Worm (Caenorhabditis elegans) whole organism, mixed stage, embryonic: ENCODE measurements around the gene fbxa-19.

Experiments
- M03D4.4 ChIP-seq: sonication (generic microtip); optimal IDR thresholded peaks from 2 replicates; lab custom pipeline; 2017; ENCODE audit warnings: mild to moderate bottlenecking, missing genetic modification characterization, missing compliant biosample characterization
- bed-3 ChIP-seq: fragments of 200-800 bp; sonication (Bioruptor generic); optimal IDR thresholded peaks from 3 replicates; lab custom pipeline; 2018; ENCODE audit warnings: mild to moderate bottlenecking, missing genetic modification characterization, moderate library complexity, missing compliant biosample characterization
- blmp-1 ChIP-seq: fragments of 150-350 bp; optimal IDR thresholded peaks from 2 replicates; lab custom pipeline; 2014; ENCODE audit warnings: missing biosample characterization, missing genetic modification characterization
- ceh-39 ChIP-seq: fragments of 150-350 bp; optimal IDR thresholded peaks from 2 replicates; lab custom pipeline; 2014; ENCODE audit warnings: missing biosample characterization, missing genetic modification characterization
- ceh-43 ChIP-seq: fragments of 200-800 bp; sonication (Bioruptor generic); optimal IDR thresholded peaks from 2 replicates; lab custom pipeline; 2018; ENCODE audit warnings: mild to moderate bottlenecking, missing genetic modification characterization, moderate library complexity, missing compliant biosample characterization
- ceh-83 ChIP-seq: fragments of 200-800 bp; sonication (Bioruptor generic); optimal IDR thresholded peaks from 2 replicates; lab custom pipeline; 2018; ENCODE audit warnings: mild to moderate bottlenecking, missing genetic modification characterization, missing compliant biosample characterization
- ces-1 ChIP-seq: fragments of 150-350 bp; optimal IDR thresholded peaks from 2 replicates; lab custom pipeline; 2014; ENCODE audit warnings: missing biosample characterization, missing genetic modification reagents, missing genetic modification characterization
- cnd-1 ChIP-seq: fragments of 200-800 bp; sonication (Bioruptor generic); optimal IDR thresholded peaks from 2 replicates; lab custom pipeline; 2018; ENCODE audit warnings: mild to moderate bottlenecking, missing genetic modification characterization, missing compliant biosample characterization
- drap-1 ChIP-seq: fragments of 200-800 bp; sonication (Bioruptor generic); optimal IDR thresholded peaks from 3 replicates; lab custom pipeline; 2018; ENCODE audit warnings: mild to moderate bottlenecking, missing genetic modification characterization, missing compliant biosample characterization
- elt-1 ChIP-seq: sonication (generic microtip); optimal IDR thresholded peaks from 2 replicates; lab custom pipeline; 2017; ENCODE audit warnings: missing genetic modification characterization, mild to moderate bottlenecking, missing compliant biosample characterization, antibody characterized with exemption, moderate library complexity, borderline replicate concordance; ENCODE audit not compliant: insufficient read depth
- elt-3 ChIP-seq: fragments of 150-350 bp; optimal IDR thresholded peaks from 2 replicates; lab custom pipeline; 2014; ENCODE audit warnings: missing biosample characterization, missing genetic modification characterization
- flh-1 ChIP-seq: fragments of 200-800 bp; sonication (Bioruptor generic); optimal IDR thresholded peaks from 2 replicates; lab custom pipeline; 2018; ENCODE audit warnings: mild to moderate bottlenecking, missing genetic modification characterization, moderate library complexity, missing compliant biosample characterization
- ham-2 ChIP-seq: fragments of 200-800 bp; sonication (Bioruptor generic); optimal IDR thresholded peaks from 2 replicates; lab custom pipeline; 2018; ENCODE audit warnings: mild to moderate bottlenecking, missing genetic modification characterization, missing compliant biosample characterization
- hlh-1 ChIP-seq: fragments of 150-350 bp; optimal IDR thresholded peaks from 2 replicates; lab custom pipeline; 2014; ENCODE audit warnings: missing biosample characterization, missing genetic modification reagents, missing genetic modification characterization
- lin-13 ChIP-seq: fragments of 150-350 bp; optimal IDR thresholded peaks from 2 replicates; lab custom pipeline; 2014; ENCODE audit warnings: missing biosample characterization, missing genetic modification characterization
- lin-32 ChIP-seq: fragments of 200-800 bp; sonication (Bioruptor generic); optimal IDR thresholded peaks from 2 replicates; lab custom pipeline; 2018; ENCODE audit warnings: mild to moderate bottlenecking, missing genetic modification characterization, missing compliant biosample characterization
- lsy-2 ChIP-seq: fragments of 150-350 bp; optimal IDR thresholded peaks from 2 replicates; lab custom pipeline; 2014; ENCODE audit warnings: missing biosample characterization, missing genetic modification characterization
- mab-5 ChIP-seq: fragments of 150-350 bp; optimal IDR thresholded peaks from 2 replicates; lab custom pipeline; 2014; ENCODE audit warnings: missing biosample characterization, missing genetic modification characterization
- mep-1 ChIP-seq: fragments of 150-350 bp; optimal IDR thresholded peaks from 2 replicates; lab custom pipeline; 2017; ENCODE audit warnings: missing biosample characterization, missing genetic modification reagents, missing genetic modification characterization, inconsistent platforms
- mls-2 ChIP-seq: sonication (generic microtip); optimal IDR thresholded peaks from 2 replicates; lab custom pipeline; 2016; ENCODE audit warnings: mild to moderate bottlenecking, missing genetic modification characterization, moderate library complexity, missing compliant biosample characterization
- nhr-12 ChIP-seq: fragments of 150-350 bp; optimal IDR thresholded peaks from 2 replicates; lab custom pipeline; 2014; ENCODE audit warnings: missing biosample characterization, missing genetic modification characterization
- nhr-2 ChIP-seq: fragments of 150-350 bp; optimal IDR thresholded peaks from 2 replicates; lab custom pipeline; 2014; ENCODE audit warnings: missing biosample characterization, missing genetic modification characterization
- nhr-237 ChIP-seq: fragments of 150-350 bp; optimal IDR thresholded peaks from 2 replicates; lab custom pipeline; 2014; ENCODE audit warnings: missing biosample characterization, missing genetic modification characterization
- nhr-28 ChIP-seq: fragments of 150-350 bp; optimal IDR thresholded peaks from 2 replicates; lab custom pipeline; 2014; ENCODE audit warnings: missing biosample characterization, missing genetic modification characterization
- nhr-76 ChIP-seq: sonication (generic microtip); optimal IDR thresholded peaks from 2 replicates; lab custom pipeline; 2017; ENCODE audit warnings: missing biosample characterization, missing genetic modification characterization
- pha-4 ChIP-seq: fragments of 150-350 bp; optimal IDR thresholded peaks from 2 replicates; lab custom pipeline; 2018; ENCODE audit warnings: missing biosample characterization, missing genetic modification reagents, missing genetic modification characterization
- sem-2 ChIP-seq: fragments of 200-800 bp; sonication (Bioruptor generic); optimal IDR thresholded peaks from 2 replicates; lab custom pipeline; 2018; ENCODE audit warnings: mild to moderate bottlenecking, missing genetic modification characterization, missing compliant biosample characterization
- snpc-4 ChIP-seq: fragments of 150-350 bp; optimal IDR thresholded peaks from 2 replicates; lab custom pipeline; 2014; ENCODE audit warnings: missing biosample characterization, missing genetic modification characterization
- sptf-1 ChIP-seq: sonication (generic microtip); optimal IDR thresholded peaks from 2 replicates; lab custom pipeline; 2017; ENCODE audit warnings: mild to moderate bottlenecking, missing genetic modification characterization, moderate library complexity, missing compliant biosample characterization
- tbx-8 ChIP-seq: fragments of 200-800 bp; sonication (Bioruptor generic); optimal IDR thresholded peaks from 2 replicates; lab custom pipeline; 2018; ENCODE audit warnings: mild to moderate bottlenecking, missing genetic modification characterization, moderate library complexity, missing compliant biosample characterization
- unc-120 ChIP-seq: sonication (generic microtip); optimal IDR thresholded peaks from 2 replicates; lab custom pipeline; 2017; ENCODE audit warnings: missing genetic modification characterization, missing compliant biosample characterization; ENCODE audit not compliant: poor library complexity, severe bottlenecking
- unc-39 ChIP-seq: fragments of 150-350 bp; optimal IDR thresholded peaks from 2 replicates; lab custom pipeline; 2014; ENCODE audit warnings: missing biosample characterization, missing genetic modification characterization
- unc-62 ChIP-seq: fragments of 150-350 bp; optimal IDR thresholded peaks from 2 replicates; lab custom pipeline; 2014; ENCODE audit warnings: missing biosample characterization, missing genetic modification reagents, missing genetic modification characterization
- zip-8 ChIP-seq: fragments of 150-350 bp; optimal IDR thresholded peaks from 2 replicates; lab custom pipeline; 2014; ENCODE audit warnings: missing biosample characterization, missing genetic modification characterization

fbxa-19 gene

DNA sequence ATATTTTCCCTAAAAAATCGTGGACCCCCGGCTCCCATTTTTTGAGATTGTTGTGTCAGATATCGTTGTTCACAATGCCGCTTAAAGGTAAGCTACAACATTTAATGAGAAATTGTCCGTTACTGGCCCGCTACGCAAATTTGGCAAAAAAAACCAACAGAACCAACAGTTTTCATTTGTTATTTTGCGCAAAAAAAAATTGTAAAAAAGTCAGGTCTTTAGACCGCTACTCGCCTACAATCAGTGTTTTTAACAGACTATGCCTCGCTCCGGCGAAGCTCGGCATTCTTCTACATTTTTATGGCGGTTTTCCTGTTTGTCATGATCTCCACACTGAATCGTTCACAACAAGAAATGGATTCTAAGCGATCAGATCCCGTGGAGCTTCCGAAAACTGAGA lies 6.3 kb upstream of the fbxa-19 start, which contains the start of gene Y82E9BL.12:
TSS of gene Y82E9BL.12 (plus strand) at position 301 of the 400 bp plus-strand sequence.
- TF ChIP-seq ces-1 (no peak), nhr-12 (tag; lab: Kevin White, UChicago) (no peak), hlh-1 (tag; lab: Kevin White, UChicago) (no peak), unc-120 (tag; lab: Kevin White, UChicago) (no peak), unc-62 (GFP tag; lab: Kevin White, UChicago) (no peak), snpc-4 (tag; lab: Kevin White, UChicago) (no peak)

DNA sequence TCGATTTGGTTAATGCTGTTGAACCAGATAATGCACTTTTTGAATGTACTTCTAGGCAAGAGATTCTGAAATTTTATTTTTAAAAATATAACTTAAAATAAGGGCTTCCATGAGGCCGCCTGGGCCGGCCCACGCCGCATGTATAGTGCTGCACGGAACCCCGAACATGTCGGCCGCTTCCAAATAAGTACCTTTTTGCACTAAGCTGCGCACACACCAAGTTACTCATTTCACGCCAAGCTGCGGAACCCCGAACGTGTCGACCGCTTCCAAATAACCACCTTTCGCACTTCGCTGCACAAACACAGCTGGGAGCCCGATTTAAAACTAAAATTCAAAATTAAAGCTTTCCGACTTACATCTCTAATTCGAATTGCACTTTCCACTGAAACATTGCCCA lies 3.8 kb upstream of the fbxa-19 start:
- no peak for TF ChIP-seq unc-120 (tag; lab: Kevin White, UChicago)
- TF ChIP-seq nhr-28 (tag; lab: Kevin White, UChicago), result no peak
- no peak for TF ChIP-seq sptf-1 (tag; lab: Kevin White, UChicago)
- TF ChIP-seq flh-1 (GFP tag; lab: Kevin White, UChicago), result no peak
- no peak for TF ChIP-seq ceh-43 (GFP tag; lab: Kevin White, UChicago)
- TF ChIP-seq mep-1 (tag; lab: Kevin White, UChicago), result no peak
- TF ChIP-seq blmp-1 (tag; lab: Kevin White, UChicago), result no peak
- no peak for TF ChIP-seq nhr-76 (tag; lab: Kevin White, UChicago)
- TF ChIP-seq lin-32 (GFP tag; lab: Kevin White, UChicago), result no peak
- no peak for TF ChIP-seq elt-1
- TF ChIP-seq elt-3, result no peak
- TF ChIP-seq nhr-12 (tag; lab: Kevin White, UChicago), result no peak
- no peak for TF ChIP-seq ces-1
- TF ChIP-seq ham-2, result no peak
- TF ChIP-seq M03D4.4 (tag; lab: Kevin White, UChicago), result no peak
- no peak for TF ChIP-seq bed-3 (GFP tag; lab: Kevin White, UChicago)
- TF ChIP-seq ceh-39 (tag; lab: Kevin White, UChicago), result no peak
- TF ChIP-seq lin-13 (tag; lab: Kevin White, UChicago), result no peak
- TF ChIP-seq hlh-1 (tag; lab: Kevin White, UChicago), result no peak

DNA sequence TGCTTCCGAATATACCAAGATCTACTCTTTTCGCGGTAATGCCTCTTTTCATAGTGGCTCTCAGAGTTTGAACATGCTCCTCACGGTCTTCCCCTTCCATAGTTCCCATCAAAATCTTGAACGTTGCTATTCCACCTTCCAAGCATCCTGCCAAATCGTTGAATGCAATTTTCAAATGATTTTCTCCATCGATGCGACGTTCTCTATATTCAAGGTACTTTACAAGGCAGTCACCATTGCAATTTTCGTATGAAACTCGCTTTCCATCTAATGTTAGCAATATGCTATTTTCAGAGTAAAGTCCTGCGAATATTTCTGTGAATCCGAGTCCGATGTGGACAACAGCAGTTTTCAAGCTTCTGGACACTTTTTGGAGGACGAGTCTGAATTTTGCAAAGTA lies 918 bp upstream of the fbxa-19 start:
- TF ChIP-seq nhr-28 (tag; lab: Kevin White, UChicago), result no peak
- TF ChIP-seq nhr-2, result no peak
- no peak for TF ChIP-seq lin-32 (GFP tag; lab: Kevin White, UChicago)
- TF ChIP-seq pha-4 (tag; lab: Kevin White, UChicago), result no peak
- no peak for TF ChIP-seq snpc-4 (tag; lab: Kevin White, UChicago)
- TF ChIP-seq bed-3 (GFP tag; lab: Kevin White, UChicago), result no peak
- no peak for TF ChIP-seq ceh-39 (tag; lab: Kevin White, UChicago)
- TF ChIP-seq ces-1, result no peak
- TF ChIP-seq mab-5 (tag; lab: Kevin White, UChicago), result no peak
- no peak for TF ChIP-seq flh-1 (GFP tag; lab: Kevin White, UChicago)
- no peak for TF ChIP-seq cnd-1
- no peak for TF ChIP-seq mls-2 (tag; lab: Kevin White, UChicago)
- no peak for TF ChIP-seq sem-2 (GFP tag; lab: Kevin White, UChicago)
- no peak for TF ChIP-seq nhr-237
- TF ChIP-seq ceh-43 (GFP tag; lab: Kevin White, UChicago), result no peak
- no peak for TF ChIP-seq drap-1 (GFP tag; lab: Kevin White, UChicago)
- TF ChIP-seq lin-13 (tag; lab: Kevin White, UChicago), result no peak
- no peak for TF ChIP-seq unc-39

DNA sequence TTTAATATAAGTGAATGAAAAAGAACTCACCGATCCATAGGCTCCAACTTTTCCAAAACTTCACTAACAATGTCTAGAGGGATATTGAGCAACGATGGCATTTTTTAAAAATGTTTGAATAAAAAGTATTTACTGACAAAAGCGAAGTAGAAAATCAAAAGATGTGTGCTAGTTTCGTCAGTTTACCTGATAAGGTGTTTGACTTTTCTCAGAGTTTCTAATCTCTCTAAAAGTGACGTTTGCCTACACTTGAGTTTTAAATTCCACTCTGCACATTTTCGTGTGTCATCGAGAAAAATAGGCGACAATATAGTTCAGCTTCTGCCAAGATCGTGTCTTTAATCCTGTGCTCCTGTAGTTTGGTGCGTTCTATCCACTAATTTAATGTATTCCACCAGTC lies 6.4 kb downstream of the fbxa-19 start, which contains the start of gene fbxa-15:
TSS of gene fbxa-15 (minus strand) at position 101 of the 400 bp plus-strand sequence.
- TF ChIP-seq nhr-2 (no peak), ceh-83 (GFP tag; lab: Kevin White, UChicago) (no peak), nhr-12 (tag; lab: Kevin White, UChicago) (no peak), lsy-2 (tag; lab: Kevin White, UChicago) (no peak), lin-32 (GFP tag; lab: Kevin White, UChicago) (no peak), sem-2 (GFP tag; lab: Kevin White, UChicago) (no peak), elt-3 (no peak), zip-8 (tag; lab: Kevin White, UChicago) (no peak), ceh-39 (tag; lab: Kevin White, UChicago) (no peak), hlh-1 (tag; lab: Kevin White, UChicago) (no peak), snpc-4 (tag; lab: Kevin White, UChicago) (no peak), tbx-8 (GFP tag; lab: Kevin White, UChicago) (no peak), mep-1 (tag; lab: Kevin White, UChicago) (no peak), drap-1 (GFP tag; lab: Kevin White, UChicago) (no peak), lin-13 (tag; lab: Kevin White, UChicago) (no peak), flh-1 (GFP tag; lab: Kevin White, UChicago) (no peak), bed-3 (GFP tag; lab: Kevin White, UChicago) (no peak), M03D4.4 (tag; lab: Kevin White, UChicago) (no peak), elt-1 (no peak)
- TF ChIP-seq, all 35 proteins: peak for 0
